Worm (Caenorhabditis elegans) whole organism, L3 larva: ENCODE data around the gene hlh-26.

Experiments
- R02D3.7 ChIP-seq: fragments of 150-350 bp; optimal IDR thresholded peaks from 2 replicates; lab custom pipeline; 2014; ENCODE audit warnings: missing biosample characterization, missing genetic modification characterization
- aly-2 ChIP-seq: fragments of 150-350 bp; optimal IDR thresholded peaks from 2 replicates; lab custom pipeline; 2014; ENCODE audit warnings: missing biosample characterization, missing genetic modification characterization
- ama-1 ChIP-seq: fragments of 150-350 bp; optimal IDR thresholded peaks from 2 replicates; lab custom pipeline; 2018
- ceh-16 ChIP-seq: sonication (generic microtip); optimal IDR thresholded peaks from 2 replicates; lab custom pipeline; 2017; ENCODE audit warnings: missing biosample characterization, missing genetic modification characterization
- ceh-28 ChIP-seq: fragments of 150-350 bp; optimal IDR thresholded peaks from 2 replicates; lab custom pipeline; 2014; ENCODE audit warnings: missing biosample characterization, missing genetic modification reagents, missing genetic modification characterization
- ceh-9 ChIP-seq: sonication (generic microtip); optimal IDR thresholded peaks from 2 replicates; lab custom pipeline; 2018; ENCODE audit warnings: missing biosample characterization, missing genetic modification characterization
- egl-27 ChIP-seq: sonication (generic microtip); optimal IDR thresholded peaks from 4 replicates; lab custom pipeline; 2017; ENCODE audit warnings: missing biosample characterization, missing genetic modification reagents, missing genetic modification characterization
- elt-1 ChIP-seq: fragments of 150-350 bp; optimal IDR thresholded peaks from 2 replicates; lab custom pipeline; 2014; ENCODE audit warnings: missing biosample characterization, missing genetic modification characterization
- elt-2 ChIP-seq: sonication (generic microtip); optimal IDR thresholded peaks from 2 replicates; lab custom pipeline; 2016; ENCODE audit warnings: missing genetic modification reagents, mild to moderate bottlenecking, missing genetic modification characterization, missing compliant biosample characterization
- eor-1 ChIP-seq, 2 experiments: fragments of 150-350 bp; optimal IDR thresholded peaks; 2 replicates each; lab custom pipeline; 2014 to 2018; ENCODE audit warnings: missing biosample characterization in 2 of 2, missing genetic modification characterization in 2 of 2
- fkh-10 ChIP-seq: sonication (generic microtip); optimal IDR thresholded peaks from 2 replicates; lab custom pipeline; 2017; ENCODE audit warnings: missing biosample characterization, missing genetic modification reagents, missing genetic modification characterization
- fkh-2 ChIP-seq: fragments of 150-350 bp; optimal IDR thresholded peaks from 2 replicates; lab custom pipeline; 2014; ENCODE audit warnings: missing biosample characterization, missing genetic modification reagents, missing genetic modification characterization
- fos-1 ChIP-seq: fragments of 150-350 bp; optimal IDR thresholded peaks from 2 replicates; lab custom pipeline; 2014; ENCODE audit warnings: missing biosample characterization, missing genetic modification characterization
- hmg-11 ChIP-seq: sonication (generic microtip); optimal IDR thresholded peaks from 2 replicates; lab custom pipeline; 2016; ENCODE audit warnings: missing genetic modification characterization, missing compliant biosample characterization
- jun-1 ChIP-seq: fragments of 150-350 bp; optimal IDR thresholded peaks from 2 replicates; lab custom pipeline; 2014; ENCODE audit warnings: missing biosample characterization, missing genetic modification reagents, missing genetic modification characterization
- lin-39 ChIP-seq: fragments of 150-350 bp; optimal IDR thresholded peaks from 2 replicates; lab custom pipeline; 2018; ENCODE audit warnings: missing biosample characterization, missing genetic modification reagents, missing genetic modification characterization
- lsy-12 ChIP-seq: sonication (generic microtip); optimal IDR thresholded peaks from 2 replicates; lab custom pipeline; 2016; ENCODE audit warnings: mild to moderate bottlenecking, missing genetic modification characterization, missing compliant biosample characterization
- mdl-1 ChIP-seq: fragments of 150-350 bp; optimal IDR thresholded peaks from 2 replicates; lab custom pipeline; 2014; ENCODE audit warnings: missing biosample characterization, missing genetic modification characterization
- nhr-11 ChIP-seq: fragments of 150-350 bp; optimal IDR thresholded peaks from 2 replicates; lab custom pipeline; 2014; ENCODE audit warnings: missing biosample characterization, missing genetic modification characterization
- nhr-237 ChIP-seq: fragments of 150-350 bp; optimal IDR thresholded peaks from 2 replicates; lab custom pipeline; 2014; ENCODE audit warnings: missing biosample characterization, missing genetic modification characterization
- nhr-43 ChIP-seq: sonication (generic microtip); optimal IDR thresholded peaks from 2 replicates; lab custom pipeline; 2016; ENCODE audit warnings: mild to moderate bottlenecking, missing genetic modification characterization, missing compliant biosample characterization; ENCODE audit not compliant: poor library complexity, severe bottlenecking
- nhr-67 ChIP-seq: fragments of 150-350 bp; optimal IDR thresholded peaks from 2 replicates; lab custom pipeline; 2014; ENCODE audit warnings: missing biosample characterization, missing genetic modification characterization
- nhr-76 ChIP-seq: fragments of 150-350 bp; sonication (generic microtip); optimal IDR thresholded peaks from 5 replicates; lab custom pipeline; 2014; ENCODE audit warnings: missing biosample characterization, missing genetic modification characterization
- nhr-77 ChIP-seq: fragments of 150-350 bp; optimal IDR thresholded peaks from 2 replicates; lab custom pipeline; 2014; ENCODE audit warnings: missing biosample characterization, missing genetic modification characterization
- pha-4 ChIP-seq: fragments of 150-350 bp; optimal IDR thresholded peaks from 2 replicates; lab custom pipeline; 2014; ENCODE audit warnings: missing biosample characterization, missing genetic modification reagents, missing genetic modification characterization
- pqm-1 ChIP-seq: fragments of 150-350 bp; optimal IDR thresholded peaks from 2 replicates; lab custom pipeline; 2017; ENCODE audit warnings: missing biosample characterization, missing genetic modification characterization, inconsistent platforms
- sea-2 ChIP-seq: fragments of 150-350 bp; sonication (generic microtip); optimal IDR thresholded peaks from 4 replicates; lab custom pipeline; 2014; ENCODE audit warnings: missing biosample characterization, missing genetic modification reagents, missing genetic modification characterization
- skn-1 ChIP-seq: fragments of 150-350 bp; optimal IDR thresholded peaks from 2 replicates; lab custom pipeline; 2014; ENCODE audit warnings: missing biosample characterization, missing genetic modification characterization
- snpc-4 ChIP-seq: fragments of 150-350 bp; optimal IDR thresholded peaks from 2 replicates; lab custom pipeline; 2014; ENCODE audit warnings: missing biosample characterization, missing genetic modification characterization
- tbx-2 ChIP-seq: sonication (generic microtip); optimal IDR thresholded peaks from 2 replicates; lab custom pipeline; 2016; ENCODE audit warnings: mild to moderate bottlenecking, missing genetic modification characterization, missing compliant biosample characterization
- unc-39 ChIP-seq: sonication (generic microtip); optimal IDR thresholded peaks from 4 replicates; lab custom pipeline; 2017; ENCODE audit warnings: missing biosample characterization, missing genetic modification characterization
- unc-62 ChIP-seq: fragments of 150-350 bp; sonication (generic microtip); optimal IDR thresholded peaks from 4 replicates; lab custom pipeline; 2014; ENCODE audit warnings: missing biosample characterization, missing genetic modification reagents, missing genetic modification characterization
- zag-1 ChIP-seq: fragments of 150-350 bp; optimal IDR thresholded peaks from 2 replicates; lab custom pipeline; 2014; ENCODE audit warnings: missing biosample characterization, missing genetic modification characterization
- ztf-11 ChIP-seq: fragments of 150-350 bp; optimal IDR thresholded peaks from 2 replicates; lab custom pipeline; 2014; ENCODE audit warnings: missing biosample characterization, missing genetic modification characterization

The hlh-26 gene

DNA sequence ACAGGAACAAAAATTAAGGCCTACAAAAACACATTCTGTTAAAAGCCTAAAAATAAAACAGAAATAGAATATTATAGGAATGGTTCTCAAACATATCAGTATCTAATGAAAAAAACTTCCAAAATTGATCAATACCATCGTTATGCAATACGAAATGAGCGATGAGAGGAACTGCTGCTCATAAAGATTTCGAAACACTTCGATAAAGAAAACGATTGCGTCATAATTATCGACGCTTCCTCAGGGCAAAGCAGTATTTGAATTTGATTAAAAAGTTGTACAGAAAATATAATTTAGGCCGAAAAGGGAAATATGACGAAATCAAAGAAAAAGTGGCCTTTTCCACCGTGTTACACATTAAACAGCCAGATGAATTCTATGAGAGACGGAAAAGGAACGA, 15.5 kb downstream of the hlh-26 start:
- TF ChIP-seq nhr-67 (tag; lab: Kevin White, UChicago) (no peak), snpc-4 (tag; lab: Kevin White, UChicago) (no peak), egl-27 (tag; lab: Kevin White, UChicago) (no peak), jun-1 (tag; lab: Kevin White, UChicago) (no peak), pha-4 (tag; lab: Kevin White, UChicago) (no peak), nhr-43 (tag; lab: Kevin White, UChicago) (no peak), ceh-9 (tag; lab: Kevin White, UChicago) (no peak), mdl-1 (tag; lab: Kevin White, UChicago) (no peak), ztf-11 (tag; lab: Kevin White, UChicago) (no peak), eor-1 (tag; optimal IDR thresholded peaks at IDR 0.05; lab: Kevin White, UChicago) (no peak), zag-1 (no peak), nhr-237 (tag; lab: Kevin White, UChicago) (no peak), tbx-2 (tag; lab: Kevin White, UChicago) (no peak), unc-39 (tag; lab: Kevin White, UChicago) (no peak), nhr-11 (tag; lab: Kevin White, UChicago) (no peak), ceh-28 (tag; lab: Kevin White, UChicago) (no peak), ama-1 (lab: Kevin White, UChicago) (no peak)

DNA sequence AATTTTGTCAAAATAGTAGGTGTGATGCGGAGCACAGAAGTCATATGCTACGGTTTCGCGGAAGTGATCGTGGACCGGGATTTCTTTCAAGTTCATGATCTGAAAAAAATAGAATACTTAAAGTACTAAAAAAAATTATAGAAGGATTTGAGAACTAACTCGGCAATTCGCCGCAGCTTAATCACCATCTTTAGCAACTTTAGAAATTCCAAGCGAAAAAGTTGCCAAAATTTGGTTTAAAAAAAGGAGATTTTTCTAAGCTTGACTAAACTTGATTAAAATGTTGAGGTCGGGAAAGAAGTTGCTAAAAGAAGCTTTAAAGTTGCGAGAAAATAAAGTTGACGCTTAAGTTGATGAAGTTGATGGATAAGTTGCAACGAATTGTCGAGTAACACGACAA, 15.9 kb downstream of the hlh-26 start, which contains the start of gene ZK177.9:
TSS of gene ZK177.9 (minus strand) at position 101 of the 400 bp plus-strand sequence.
- TF ChIP-seq zag-1 (no peak), lin-39 (tag; lab: Kevin White, UChicago) (no peak), fkh-2 (no peak)

DNA sequence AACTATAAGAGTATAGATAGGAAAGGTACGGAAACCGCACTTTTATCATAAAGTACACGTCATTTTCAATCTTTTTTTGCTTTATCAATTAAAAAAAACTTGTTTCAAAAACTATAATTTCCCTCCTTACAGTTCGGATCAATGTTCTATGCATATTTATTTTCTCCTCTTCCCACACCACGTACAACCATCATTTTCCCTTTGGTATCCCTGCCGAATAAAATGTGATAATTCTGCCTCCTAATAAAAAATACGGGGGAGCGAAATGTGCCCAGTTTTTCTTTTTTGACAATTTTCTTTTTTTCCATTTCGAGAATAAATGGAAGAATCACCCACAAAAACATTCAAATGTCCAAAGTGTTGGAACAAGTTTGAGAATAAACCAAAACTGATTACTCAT, 18.0 kb downstream of the hlh-26 start, which contains the start of gene ZK177.3:
TSS of gene ZK177.3 (plus strand) at position 301 of the 400 bp plus-strand sequence.
- no peak for TF ChIP-seq nhr-76 (tag; lab: Kevin White, UChicago)
- TF ChIP-seq ztf-11 (tag; lab: Kevin White, UChicago): no peak
- TF ChIP-seq nhr-43 (tag; lab: Kevin White, UChicago): no peak
- no peak for TF ChIP-seq unc-39 (tag; lab: Kevin White, UChicago)
- no peak for TF ChIP-seq sea-2 (GFP tag; lab: Kevin White, UChicago)
- peak; percentile 65 for TF ChIP-seq elt-2 (tag; lab: Kevin White, UChicago)
- no peak for TF ChIP-seq pha-4 (tag; lab: Kevin White, UChicago)
- no peak for TF ChIP-seq elt-1 (tag; lab: Kevin White, UChicago)

DNA sequence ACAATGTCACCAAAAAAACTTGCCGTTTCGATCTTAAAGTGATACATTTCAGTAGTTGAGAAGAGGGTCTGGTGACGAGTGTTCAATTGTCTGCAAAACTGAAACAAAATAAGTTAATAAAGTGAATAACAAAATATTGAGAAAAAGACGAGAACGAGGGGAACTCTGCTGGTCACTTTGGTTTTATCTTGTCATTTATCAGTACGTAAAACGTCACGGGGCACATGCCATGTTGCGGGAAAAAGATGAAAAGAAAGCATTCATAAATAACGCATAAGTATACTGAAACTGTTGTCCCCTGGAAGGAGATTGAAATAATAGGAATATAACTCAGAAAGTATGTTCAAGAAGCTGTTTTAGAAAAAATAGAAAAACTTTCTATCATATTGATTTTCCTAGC, 18.7 kb downstream of the hlh-26 start, which contains the start of gene sahd-1:
TSS of gene sahd-1 (minus strand) at position 100 of the 400 bp plus-strand sequence.
- TF ChIP-seq sea-2 (GFP tag; lab: Kevin White, UChicago) (no peak), nhr-11 (tag; lab: Kevin White, UChicago) (no peak), aly-2 (no peak), pqm-1 (tag; lab: Kevin White, UChicago) (peak; percentile 38), elt-2 (tag; lab: Kevin White, UChicago) (peak; percentile 64), fkh-2 (no peak), R02D3.7 (tag; lab: Kevin White, UChicago) (no peak), pha-4 (tag; lab: Kevin White, UChicago) (no peak)

DNA sequence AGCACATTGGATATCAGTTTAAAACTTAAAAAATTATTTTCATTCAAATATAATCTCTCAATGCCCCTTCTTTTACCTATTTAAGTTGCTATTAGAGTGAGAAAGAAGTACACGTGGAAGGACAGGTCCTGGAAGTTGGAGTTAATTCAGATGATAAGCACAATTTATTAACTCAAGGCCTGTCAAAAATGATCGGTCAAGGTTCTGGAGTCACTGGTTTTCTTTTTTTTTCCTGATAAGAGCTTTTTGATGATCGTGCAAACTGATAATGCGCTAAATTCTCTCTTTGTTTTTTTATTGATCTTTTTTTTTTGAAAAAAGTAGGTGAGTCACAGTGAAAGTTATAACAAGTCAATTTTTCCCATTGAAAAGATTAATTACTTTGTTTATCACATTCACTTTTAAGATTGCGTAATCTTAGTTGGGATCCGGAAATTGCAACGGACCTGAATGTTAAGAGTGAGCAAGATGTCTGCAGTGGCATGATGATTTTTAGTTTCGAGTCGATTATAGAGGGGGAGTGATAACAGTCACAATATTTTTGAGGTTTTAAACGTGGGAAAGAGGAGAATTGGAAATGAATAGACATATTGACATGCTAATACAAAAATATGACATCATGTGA, 21.0 kb downstream of the hlh-26 start:
- TF ChIP-seq fos-1 (tag; lab: Kevin White, UChicago): no peak
- no peak for TF ChIP-seq unc-62 (GFP tag; lab: Kevin White, UChicago)
- no peak for TF ChIP-seq egl-27 (tag; lab: Kevin White, UChicago)
- no peak for TF ChIP-seq skn-1 (tag; lab: Kevin White, UChicago)
- peak; percentile 68 for TF ChIP-seq pqm-1 (tag; lab: Kevin White, UChicago)
- TF ChIP-seq lsy-12 (tag; lab: Kevin White, UChicago): no peak
- TF ChIP-seq fkh-10 (GFP tag; lab: Kevin White, UChicago): no peak
- TF ChIP-seq ztf-11 (tag; lab: Kevin White, UChicago): no peak
- TF ChIP-seq ceh-16: no peak
- TF ChIP-seq hmg-11 (tag; lab: Kevin White, UChicago): no peak
- peak; percentile 100 for TF ChIP-seq elt-2 (tag; lab: Kevin White, UChicago)
- no peak for TF ChIP-seq mdl-1 (tag; lab: Kevin White, UChicago)
- TF ChIP-seq pha-4 (tag; lab: Kevin White, UChicago): no peak
- no peak for TF ChIP-seq nhr-77 (tag; lab: Kevin White, UChicago)
- TF ChIP-seq ceh-28 (tag; lab: Kevin White, UChicago): no peak
